Fruit fly (Drosophila melanogaster): Measurements from ENCODE around the gene CG12994.

The CG12994 gene

dm6 chrX:17421987-17422386 lies 21.8 kb downstream of the CG12994 start, which contains the start of gene CG8611 (continued):
- TF ChIP-seq CHES-1-like (GFP tag; optimal IDR thresholded peaks at IDR 0.05) (no peak), HmgD (GFP tag; optimal IDR thresholded peaks at IDR 0.05) (peak; percentile 3), Atf3 (GFP tag; optimal IDR thresholded peaks at IDR 0.05) (no peak), disco-r (GFP tag; optimal IDR thresholded peaks at IDR 0.05) (no peak), Scr (GFP tag; IDR thresholded peaks at IDR 0.05; ENCODE audit: partially characterized antibody) (peak; percentile 29; the same call in 1 of the 2 replicates), CG18599 (GFP tag; optimal IDR thresholded peaks at IDR 0.05) (no peak), CG15601 (tag; optimal IDR thresholded peaks at IDR 0.05) (no peak), CG31388 (GFP tag; optimal IDR thresholded peaks at IDR 0.05) (no peak), Ptx1 (GFP tag; IDR thresholded peaks at IDR 0.05) (no peak), E2f1 (GFP tag; IDR thresholded peaks at IDR 0.05) (no peak), CG5245 (GFP tag; optimal IDR thresholded peaks at IDR 0.05) (no peak), CG14965 (GFP tag; optimal IDR thresholded peaks at IDR 0.05; ENCODE audit: borderline replicate concordance) (no peak), dan (GFP tag; IDR thresholded peaks at IDR 0.05) (no peak), Ravus (GFP tag; IDR thresholded peaks at IDR 0.05) (no peak), Six4 (GFP tag; optimal IDR thresholded peaks at IDR 0.05) (no peak), Hr3 (GFP tag; optimal IDR thresholded peaks at IDR 0.05) (no peak), eyg (GFP tag; optimal IDR thresholded peaks at IDR 0.05) (no peak), CG9876 (GFP tag; optimal IDR thresholded peaks at IDR 0.05) (no peak), CG32772 (GFP tag; IDR thresholded peaks at IDR 0.05) (no peak), CG8290 (GFP tag; optimal IDR thresholded peaks at IDR 0.05) (no peak), CG8290 (tag; optimal IDR thresholded peaks at IDR 0.05) (no peak), gfzf (GFP tag; optimal IDR thresholded peaks at IDR 0.05) (peak; percentile 12), CkIIα-i1 (GFP tag; IDR thresholded peaks at IDR 0.05) (no peak), ara (GFP tag; IDR thresholded peaks at IDR 0.05) (no peak), slbo (GFP tag; IDR thresholded peaks at IDR 0.05) (no peak), CG1529 (GFP tag; optimal IDR thresholded peaks at IDR 0.05) (no peak), CG1602 (GFP tag; optimal IDR thresholded peaks at IDR 0.05) (no peak), CG13287 (GFP tag; IDR thresholded peaks at IDR 0.05; ENCODE audit: partially characterized antibody) (peak; percentile 44; the same call in 1 of the 2 replicates), Opbp (GFP tag; IDR thresholded peaks at IDR 0.05; ENCODE audit: partially characterized antibody) (0 out of 3 replicates have a peak, but pooled peaks have one; percentile 28), psq (GFP tag; optimal IDR thresholded peaks at IDR 0.05) (no peak), chm (GFP tag; IDR thresholded peaks at IDR 0.05) (no peak), nom (GFP tag; optimal IDR thresholded peaks at IDR 0.05) (no peak), Bdp1 (GFP tag; optimal IDR thresholded peaks at IDR 0.05) (no peak), klu (GFP tag; IDR thresholded peaks at IDR 0.05) (no peak), CG15011 (GFP tag; optimal IDR thresholded peaks at IDR 0.05) (no peak), HmgZ (tag; optimal IDR thresholded peaks at IDR 0.05) (peak; percentile 5), CG14014 (GFP tag; IDR thresholded peaks at IDR 0.05) (no peak), danr (GFP tag; IDR thresholded peaks at IDR 0.05) (no peak), inv (GFP tag; IDR thresholded peaks at IDR 0.05; ENCODE audit: partially characterized antibody) (no peak; the same call in 1 of the 2 replicates), Hmr (GFP tag; optimal IDR thresholded peaks at IDR 0.05) (no peak), CG9727 (GFP tag; optimal IDR thresholded peaks at IDR 0.05) (no peak), CG15696 (tag; optimal IDR thresholded peaks at IDR 0.05) (no peak), CG6689 (GFP tag; IDR thresholded peaks at IDR 0.05) (no peak), Sin3A (optimal IDR thresholded peaks at IDR 0.05) (peak; percentile 17), HLHmδ (GFP tag; optimal IDR thresholded peaks at IDR 0.05) (no peak), ham (GFP tag; IDR thresholded peaks at IDR 0.05) (no peak), mam (GFP tag; optimal IDR thresholded peaks at IDR 0.05) (no peak), gro (GFP tag; optimal IDR thresholded peaks at IDR 0.05) (no peak), NfI (GFP tag; optimal IDR thresholded peaks at IDR 0.05) (no peak), CG4707 (GFP tag; optimal IDR thresholded peaks at IDR 0.05) (no peak), CG14050 (GFP tag; IDR thresholded peaks at IDR 0.05) (no peak), CG12071 (GFP tag; optimal IDR thresholded peaks at IDR 0.05) (no peak), Elba2 (GFP tag; optimal IDR thresholded peaks at IDR 0.05) (peak; percentile 8)
